Fruit fly (Drosophila melanogaster): ENCODE measurements around the gene Pex16.

The Pex16 gene

dm6 chr3L:20778224-20779063, at the start of gene Pex16, which contains the start of gene Pex14:
TSS of gene Pex16 (minus strand) at chr3L:20778264.
TSS of gene Pex14 (plus strand) at chr3L:20778799.
- TF ChIP-seq Dfd (GFP tag; optimal IDR thresholded peaks at IDR 0.05) (no peak), Dif (GFP tag; optimal IDR thresholded peaks at IDR 0.05; ENCODE audit: partially characterized antibody) (no peak), dsf (GFP tag; optimal IDR thresholded peaks at IDR 0.05; ENCODE audit: borderline replicate concordance) (no peak), rgr (GFP tag; optimal IDR thresholded peaks at IDR 0.05) (peak; percentile 94), usp (GFP tag; optimal IDR thresholded peaks at IDR 0.05) (no peak), sv (GFP tag; optimal IDR thresholded peaks at IDR 0.05) (peak; percentile 66), Sp1 (GFP tag; optimal IDR thresholded peaks at IDR 0.05) (peak; percentile 52), tai (GFP tag; optimal IDR thresholded peaks at IDR 0.05) (no peak), OdsH (GFP tag; optimal IDR thresholded peaks at IDR 0.05) (peak; percentile 53), GATAd (GFP tag; optimal IDR thresholded peaks at IDR 0.05) (no peak), N (GFP tag; optimal IDR thresholded peaks at IDR 0.05) (no peak), fru (GFP tag; optimal IDR thresholded peaks at IDR 0.05) (peak; percentile 69), foxo (GFP tag; optimal IDR thresholded peaks at IDR 0.05) (peak in 1 of 2 experiments; percentile 80), dl (GFP tag; optimal IDR thresholded peaks at IDR 0.05; ENCODE audit: insufficient read depth in 1 of 2, partially characterized antibody in 2 of 2) (no peak), h (GFP tag; optimal IDR thresholded peaks at IDR 0.05) (peak; percentile 57), sage (GFP tag; optimal IDR thresholded peaks at IDR 0.05) (no peak), CG32264 (GFP tag; optimal IDR thresholded peaks at IDR 0.05) (no peak), Hnf4 (GFP tag; optimal IDR thresholded peaks at IDR 0.05) (peak; percentile 56), br (GFP tag; optimal IDR thresholded peaks at IDR 0.05) (peak; percentile 65), woc (GFP tag; optimal IDR thresholded peaks at IDR 0.05) (peak; percentile 80), Hr83 (GFP tag; optimal IDR thresholded peaks at IDR 0.05; ENCODE audit: poor library complexity, severe bottlenecking) (peak; percentile 24), Mio (GFP tag; optimal IDR thresholded peaks at IDR 0.05) (no peak), HLH106 (tag; optimal IDR thresholded peaks at IDR 0.05) (peak; percentile 73), ey (GFP tag; optimal IDR thresholded peaks at IDR 0.05) (peak; percentile 72), CG9705 (GFP tag; optimal IDR thresholded peaks at IDR 0.05) (peak; percentile 28), psq (GFP tag; optimal IDR thresholded peaks at IDR 0.05) (peak; percentile 38)

DNA sequence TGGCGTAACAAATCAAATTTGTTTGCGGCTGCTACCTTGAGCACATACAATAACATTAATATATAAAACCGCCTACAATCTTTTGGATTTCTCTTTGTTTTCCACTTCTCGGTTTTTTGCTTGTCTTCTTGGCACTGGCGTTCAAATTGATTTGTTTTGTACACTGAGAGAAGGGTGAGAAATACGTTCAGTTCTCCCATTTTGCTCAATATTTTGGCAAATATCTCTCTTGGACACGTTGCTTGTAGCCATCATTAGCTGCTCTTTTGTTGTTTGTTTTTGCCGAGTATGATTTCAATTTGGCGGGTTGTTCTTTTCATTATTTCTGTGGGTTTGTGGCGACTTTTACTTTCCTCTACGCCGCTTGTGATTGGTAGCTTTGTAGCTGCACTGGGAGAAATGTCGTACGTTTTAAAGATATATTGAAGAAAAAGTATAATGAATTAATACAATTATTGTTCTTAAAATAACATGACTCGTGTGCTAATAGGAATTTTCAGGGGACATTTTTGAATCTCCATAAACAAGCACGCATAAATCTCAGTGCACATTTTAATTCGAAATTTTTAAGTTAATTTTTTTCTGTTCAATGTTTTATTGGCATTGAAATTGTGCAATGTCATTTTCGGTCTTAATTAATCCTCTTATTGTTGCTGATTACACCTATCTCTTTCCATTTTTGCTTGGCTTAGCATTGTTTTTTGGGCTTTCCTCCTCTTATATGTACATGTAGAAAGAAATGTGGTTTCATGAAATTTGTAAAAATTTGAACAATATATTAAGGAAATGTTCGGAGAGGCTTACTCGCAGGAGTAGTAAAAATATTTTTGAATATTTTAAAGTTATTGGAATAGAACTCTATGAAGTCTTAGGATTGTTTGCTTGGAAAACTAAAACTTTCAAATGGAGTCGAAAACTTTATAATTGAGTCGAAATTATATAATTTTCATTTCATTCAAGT, 49.2 kb upstream of the Pex16 start:
- TF ChIP-seq Dif (GFP tag; optimal IDR thresholded peaks at IDR 0.05; ENCODE audit: partially characterized antibody): no peak
- peak; percentile 39 for TF ChIP-seq fru (GFP tag; optimal IDR thresholded peaks at IDR 0.05)
- no peak for TF ChIP-seq N (GFP tag; optimal IDR thresholded peaks at IDR 0.05)
- peak; percentile 38 for TF ChIP-seq ey (GFP tag; optimal IDR thresholded peaks at IDR 0.05)
- peak; percentile 48 for TF ChIP-seq sage (GFP tag; optimal IDR thresholded peaks at IDR 0.05)
- TF ChIP-seq HLH106 (tag; optimal IDR thresholded peaks at IDR 0.05): peak; percentile 56
- no peak for TF ChIP-seq CG32264 (GFP tag; optimal IDR thresholded peaks at IDR 0.05)
- TF ChIP-seq Hr78 (GFP tag; optimal IDR thresholded peaks at IDR 0.05): no peak
- no peak for TF ChIP-seq Jra (GFP tag; optimal IDR thresholded peaks at IDR 0.05)
- TF ChIP-seq Hnf4 (GFP tag; optimal IDR thresholded peaks at IDR 0.05): no peak
- TF ChIP-seq tai (GFP tag; optimal IDR thresholded peaks at IDR 0.05): no peak
- TF ChIP-seq jim (GFP tag; optimal IDR thresholded peaks at IDR 0.05): no peak
- no peak for TF ChIP-seq Vsx2 (GFP tag; optimal IDR thresholded peaks at IDR 0.05; ENCODE audit: partially characterized antibody)
- TF ChIP-seq GATAd (GFP tag; optimal IDR thresholded peaks at IDR 0.05): no peak
- TF ChIP-seq sv (GFP tag; optimal IDR thresholded peaks at IDR 0.05): no peak
- peak; percentile 66 for TF ChIP-seq h (GFP tag; optimal IDR thresholded peaks at IDR 0.05)
- no peak for TF ChIP-seq Hr83 (GFP tag; optimal IDR thresholded peaks at IDR 0.05; ENCODE audit: poor library complexity, severe bottlenecking)
- peak; percentile 13 to 64 for TF ChIP-seq foxo (GFP tag; optimal IDR thresholded peaks at IDR 0.05)
- no peak for TF ChIP-seq CrebA (GFP tag; optimal IDR thresholded peaks at IDR 0.05; ENCODE audit: borderline replicate concordance)
- no peak for TF ChIP-seq Abd-B (GFP tag; optimal IDR thresholded peaks at IDR 0.05)
- TF ChIP-seq psq (GFP tag; optimal IDR thresholded peaks at IDR 0.05): peak; percentile 36
- TF ChIP-seq CG9705 (GFP tag; optimal IDR thresholded peaks at IDR 0.05): no peak
- peak; percentile 32 for TF ChIP-seq br (GFP tag; optimal IDR thresholded peaks at IDR 0.05)
- TF ChIP-seq rgr (GFP tag; optimal IDR thresholded peaks at IDR 0.05): peak; percentile 62
- TF ChIP-seq Myc (optimal IDR thresholded peaks at IDR 0.05): no peak
- no peak for TF ChIP-seq woc (GFP tag; optimal IDR thresholded peaks at IDR 0.05)
- TF ChIP-seq Mio (GFP tag; optimal IDR thresholded peaks at IDR 0.05): no peak
- no peak for TF ChIP-seq brk (GFP tag; optimal IDR thresholded peaks at IDR 0.05)
- TF ChIP-seq dmrt93B (GFP tag; optimal IDR thresholded peaks at IDR 0.05): peak; percentile 40
- no peak for TF ChIP-seq lola (GFP tag; optimal IDR thresholded peaks at IDR 0.05)
- TF ChIP-seq dl (GFP tag; optimal IDR thresholded peaks at IDR 0.05; ENCODE audit: insufficient read depth in 1 of 2, partially characterized antibody in 2 of 2): peak in 1 of 2 experiments; percentile 13
- no peak for TF ChIP-seq Dfd (GFP tag; optimal IDR thresholded peaks at IDR 0.05)
- no peak for TF ChIP-seq Rel (GFP tag; optimal IDR thresholded peaks at IDR 0.05)
- no peak for TF ChIP-seq Rel (tag; optimal IDR thresholded peaks at IDR 0.05)
- no peak for TF ChIP-seq usp (GFP tag; optimal IDR thresholded peaks at IDR 0.05)
- no peak for TF ChIP-seq dsf (GFP tag; optimal IDR thresholded peaks at IDR 0.05; ENCODE audit: borderline replicate concordance)
- no peak for TF ChIP-seq Sp1 (GFP tag; optimal IDR thresholded peaks at IDR 0.05)
- no peak for TF ChIP-seq pan (optimal IDR thresholded peaks at IDR 0.05)
- peak; percentile 54 for TF ChIP-seq OdsH (GFP tag; optimal IDR thresholded peaks at IDR 0.05)

Data from whole organism, wandering third instar larva.